Fruit fly (Drosophila melanogaster): ENCODE data around the gene CG13884.
A peak's percentile ranks its signal among the peaks of the same experiment; 100 is the strongest.

The CG13884 gene

DNA sequence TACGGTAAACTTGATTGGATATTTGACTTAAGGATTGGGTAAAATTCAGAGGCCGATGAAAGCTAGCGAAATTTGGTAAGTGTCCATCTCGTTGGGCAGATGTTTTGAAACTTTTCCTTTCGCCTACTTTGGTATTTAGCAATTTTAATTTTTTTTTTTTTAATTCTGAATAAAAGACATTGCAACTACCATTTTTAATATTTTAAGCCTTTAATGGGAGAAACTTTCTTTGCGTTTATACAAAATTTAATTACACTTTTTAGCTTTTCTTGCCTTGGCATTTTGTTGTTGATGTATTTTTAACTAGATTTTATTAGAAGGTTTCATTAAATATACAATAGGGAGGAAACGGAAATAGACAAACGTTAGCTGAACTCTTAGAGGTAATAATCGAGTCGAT is at the start of gene CG13884:
Gene CG13884 (minus strand): TSS at position 101 of the 400 bp plus-strand sequence.
- TF ChIP-seq CG9948 (tag; optimal IDR thresholded peaks at IDR 0.05) (no peak), Pif1A (GFP tag; optimal IDR thresholded peaks at IDR 0.05) (no peak), CG14655 (GFP tag; optimal IDR thresholded peaks at IDR 0.05) (no peak), CG32121 (GFP tag; IDR thresholded peaks at IDR 0.05) (no peak), CG34367 (tag; optimal IDR thresholded peaks at IDR 0.05) (no peak), CG12605 (GFP tag; IDR thresholded peaks at IDR 0.05) (no peak), CG13204 (GFP tag; optimal IDR thresholded peaks at IDR 0.05) (no peak), CG10348 (GFP tag; IDR thresholded peaks at IDR 0.05) (no peak), Pif1B (GFP tag; optimal IDR thresholded peaks at IDR 0.05) (no peak), gl (tag; optimal IDR thresholded peaks at IDR 0.05) (no peak), EcR (GFP tag; optimal IDR thresholded peaks at IDR 0.05) (no peak), fd96Ca (GFP tag; IDR thresholded peaks at IDR 0.05) (no peak), CG15710 (tag; optimal IDR thresholded peaks at IDR 0.05) (no peak)

DNA sequence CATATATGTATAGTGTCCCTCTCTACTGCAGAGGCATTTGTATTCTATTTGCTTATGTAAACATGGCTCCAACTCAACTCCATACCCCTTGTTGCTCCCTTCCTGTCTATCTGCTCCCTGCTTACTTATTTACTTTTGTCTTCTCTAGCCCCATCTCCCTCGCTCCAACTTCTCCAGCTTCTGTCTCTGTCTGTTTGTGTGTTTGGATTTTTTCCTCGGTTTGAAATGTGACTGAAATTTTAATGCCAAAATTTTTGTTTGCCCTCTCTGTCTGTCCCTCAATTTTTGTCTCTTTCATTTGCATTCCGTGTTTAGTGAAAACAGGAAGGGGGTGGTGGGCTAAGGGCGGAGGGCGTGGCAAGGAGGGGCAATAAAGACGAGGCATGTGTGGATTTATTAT is 43.6 kb upstream of the CG13884 start:
- no peak for TF ChIP-seq CG17806 (tag; optimal IDR thresholded peaks at IDR 0.05)
- TF ChIP-seq CG15710 (tag; optimal IDR thresholded peaks at IDR 0.05) = no peak
- TF ChIP-seq fd96Ca (GFP tag; IDR thresholded peaks at IDR 0.05) = no peak
- no peak for TF ChIP-seq EcR (GFP tag; optimal IDR thresholded peaks at IDR 0.05)
- no peak for TF ChIP-seq Snoo (tag; optimal IDR thresholded peaks at IDR 0.05)
- TF ChIP-seq Pif1B (GFP tag; optimal IDR thresholded peaks at IDR 0.05) = no peak
- TF ChIP-seq CG34367 (tag; optimal IDR thresholded peaks at IDR 0.05) = no peak
- TF ChIP-seq CG14655 (GFP tag; optimal IDR thresholded peaks at IDR 0.05) = no peak
- TF ChIP-seq CG12605 (GFP tag; IDR thresholded peaks at IDR 0.05) = no peak
- TF ChIP-seq CG8301 (tag; optimal IDR thresholded peaks at IDR 0.05) = no peak
- TF ChIP-seq CG4496 (GFP tag; IDR thresholded peaks at IDR 0.05) = no peak
- TF ChIP-seq CG32121 (GFP tag; IDR thresholded peaks at IDR 0.05) = no peak
- TF ChIP-seq Pif1A (GFP tag; optimal IDR thresholded peaks at IDR 0.05) = no peak

DNA sequence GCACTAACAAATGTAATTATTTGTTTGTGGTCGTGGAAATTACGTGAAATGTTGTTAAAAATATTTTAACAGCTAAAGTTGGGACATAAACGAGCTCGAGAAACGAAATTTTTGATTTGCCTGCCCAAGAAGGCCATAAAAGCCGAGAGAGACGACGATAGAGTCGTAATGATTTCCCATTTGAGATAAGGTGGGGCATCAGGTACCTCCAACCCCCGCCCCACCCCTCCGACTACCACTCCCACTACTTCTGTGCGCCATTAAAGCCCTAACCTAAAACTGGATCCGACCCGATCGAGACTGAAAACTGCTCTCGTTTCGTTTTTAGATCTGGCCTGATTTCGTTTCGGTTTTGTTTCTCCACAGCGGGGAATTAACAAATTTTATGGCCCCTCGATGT is 34.0 kb upstream of the CG13884 start:
- no peak for TF ChIP-seq CG14655 (GFP tag; optimal IDR thresholded peaks at IDR 0.05)
- no peak for TF ChIP-seq CG32121 (GFP tag; IDR thresholded peaks at IDR 0.05)
- TF ChIP-seq CG9948 (tag; optimal IDR thresholded peaks at IDR 0.05) = no peak
- TF ChIP-seq Ets98B (GFP tag; IDR thresholded peaks at IDR 0.05) = no peak
- no peak for TF ChIP-seq EcR (GFP tag; optimal IDR thresholded peaks at IDR 0.05)
- TF ChIP-seq CG12605 (GFP tag; IDR thresholded peaks at IDR 0.05) = no peak
- TF ChIP-seq CG34367 (tag; optimal IDR thresholded peaks at IDR 0.05) = no peak
- no peak for TF ChIP-seq CG17806 (tag; optimal IDR thresholded peaks at IDR 0.05)
- no peak for TF ChIP-seq CG13204 (GFP tag; optimal IDR thresholded peaks at IDR 0.05)
- no peak for TF ChIP-seq CG4496 (GFP tag; IDR thresholded peaks at IDR 0.05)
- no peak for TF ChIP-seq CG15710 (tag; optimal IDR thresholded peaks at IDR 0.05)
- TF ChIP-seq Snoo (tag; optimal IDR thresholded peaks at IDR 0.05) = no peak
- no peak for TF ChIP-seq Pif1B (GFP tag; optimal IDR thresholded peaks at IDR 0.05)
- TF ChIP-seq CG8301 (tag; optimal IDR thresholded peaks at IDR 0.05) = no peak
- no peak for TF ChIP-seq gl (tag; optimal IDR thresholded peaks at IDR 0.05)
- TF ChIP-seq CG10348 (GFP tag; IDR thresholded peaks at IDR 0.05) = no peak
- TF ChIP-seq Pif1A (GFP tag; optimal IDR thresholded peaks at IDR 0.05) = no peak

DNA sequence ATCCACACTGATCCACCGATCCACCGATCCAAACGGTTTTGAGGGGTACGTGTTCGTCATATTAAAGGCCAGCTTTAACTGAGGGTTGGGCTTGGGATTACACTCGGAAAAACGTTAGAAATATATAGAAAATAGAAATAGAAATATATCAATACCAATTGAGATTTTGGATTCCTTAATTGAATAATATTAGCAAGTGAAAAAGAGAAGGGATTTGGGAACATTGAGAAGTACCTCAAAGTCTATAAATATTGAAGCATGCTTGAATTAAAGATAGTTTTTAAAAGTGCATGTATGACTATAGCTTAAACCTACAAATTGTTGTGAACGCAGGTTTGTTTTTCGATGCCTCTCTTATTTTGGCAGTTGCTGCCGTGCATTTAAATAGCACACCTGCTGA is 29.0 kb upstream of the CG13884 start:
- TF ChIP-seq CG32121 (GFP tag; IDR thresholded peaks at IDR 0.05) (no peak), Ets98B (GFP tag; IDR thresholded peaks at IDR 0.05) (no peak), CG14655 (GFP tag; optimal IDR thresholded peaks at IDR 0.05) (no peak), CG4496 (GFP tag; IDR thresholded peaks at IDR 0.05) (no peak), CG15710 (tag; optimal IDR thresholded peaks at IDR 0.05) (no peak), EcR (GFP tag; optimal IDR thresholded peaks at IDR 0.05) (no peak), gl (tag; optimal IDR thresholded peaks at IDR 0.05) (no peak), rn (GFP tag; IDR thresholded peaks at IDR 0.05) (no peak), Snoo (tag; optimal IDR thresholded peaks at IDR 0.05) (no peak), CG8301 (tag; optimal IDR thresholded peaks at IDR 0.05) (no peak), CG17806 (tag; optimal IDR thresholded peaks at IDR 0.05) (no peak), CG8159 (tag; optimal IDR thresholded peaks at IDR 0.05) (no peak), Pif1B (GFP tag; optimal IDR thresholded peaks at IDR 0.05) (no peak)

DNA sequence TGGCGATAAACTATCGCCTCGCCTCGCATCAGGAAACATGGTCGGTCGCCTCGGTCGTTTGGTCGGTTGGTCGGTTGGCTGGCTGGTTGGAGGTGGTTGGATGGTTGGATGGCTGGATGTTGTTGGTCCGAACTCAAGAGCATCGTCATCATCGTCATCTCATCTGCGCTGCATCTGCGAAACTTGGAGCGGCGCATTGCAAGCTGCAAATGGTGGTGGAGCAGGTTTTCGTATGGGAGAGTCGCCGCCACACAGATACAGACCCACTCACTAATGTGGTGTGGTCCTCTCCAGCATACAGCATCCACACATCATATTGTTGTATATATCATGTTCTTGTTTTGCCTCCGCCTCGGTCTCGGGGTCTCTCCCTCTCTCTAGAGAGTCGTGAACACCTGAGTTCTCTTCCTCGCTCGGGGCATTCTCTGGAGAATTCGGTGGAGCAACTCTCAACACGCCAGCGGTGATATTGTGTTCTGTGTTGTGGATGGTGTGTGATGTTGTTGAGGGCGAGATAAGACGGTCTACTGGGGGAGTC is 26.5 kb upstream of the CG13884 start, which contains the start of gene trh:
Gene trh (minus strand): TSS at position 12 of the 538 bp plus-strand sequence.
- TF ChIP-seq CG12605 (GFP tag; IDR thresholded peaks at IDR 0.05) (no peak), Ets98B (GFP tag; IDR thresholded peaks at IDR 0.05) (no peak), EcR (GFP tag; optimal IDR thresholded peaks at IDR 0.05) (no peak)

DNA sequence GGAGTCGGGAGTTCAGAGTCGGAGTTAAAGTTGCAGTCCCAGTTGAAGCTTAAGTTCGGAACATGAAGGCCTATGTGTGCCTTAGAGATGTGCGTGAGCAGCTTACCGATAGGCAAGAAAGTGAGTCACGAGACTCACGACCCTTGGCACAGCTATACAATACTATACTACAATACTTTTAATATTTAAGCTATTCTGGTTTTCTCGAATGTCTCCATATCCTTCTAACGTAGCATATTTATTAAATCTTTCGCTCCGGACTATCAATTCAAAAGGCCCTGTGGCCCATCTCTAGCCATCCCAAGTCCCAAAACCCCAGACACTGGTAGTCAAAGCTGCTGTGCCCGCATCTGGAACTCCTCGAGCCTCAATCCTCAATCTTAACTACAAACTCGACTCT is 24.0 kb upstream of the CG13884 start:
- TF ChIP-seq CG12605 (GFP tag; IDR thresholded peaks at IDR 0.05) (no peak), CG13204 (GFP tag; optimal IDR thresholded peaks at IDR 0.05) (no peak), Pif1B (GFP tag; optimal IDR thresholded peaks at IDR 0.05) (no peak), CG15710 (tag; optimal IDR thresholded peaks at IDR 0.05) (no peak), gl (tag; optimal IDR thresholded peaks at IDR 0.05) (no peak), EcR (GFP tag; optimal IDR thresholded peaks at IDR 0.05) (no peak), CG8159 (tag; optimal IDR thresholded peaks at IDR 0.05) (no peak), D1 (tag; optimal IDR thresholded peaks at IDR 0.05) (no peak), CG17806 (tag; optimal IDR thresholded peaks at IDR 0.05) (peak; percentile 20), CG14655 (GFP tag; optimal IDR thresholded peaks at IDR 0.05) (no peak), CG10348 (GFP tag; IDR thresholded peaks at IDR 0.05) (no peak), CG4496 (GFP tag; IDR thresholded peaks at IDR 0.05) (no peak), fd96Ca (GFP tag; IDR thresholded peaks at IDR 0.05) (no peak), Snoo (tag; optimal IDR thresholded peaks at IDR 0.05) (no peak), CG9948 (tag; optimal IDR thresholded peaks at IDR 0.05) (peak; percentile 7), CG34367 (tag; optimal IDR thresholded peaks at IDR 0.05) (no peak), Ets98B (GFP tag; IDR thresholded peaks at IDR 0.05) (no peak), Pif1A (GFP tag; optimal IDR thresholded peaks at IDR 0.05) (peak; percentile 25), CG32121 (GFP tag; IDR thresholded peaks at IDR 0.05) (no peak), CG8301 (tag; optimal IDR thresholded peaks at IDR 0.05) (no peak), rn (GFP tag; IDR thresholded peaks at IDR 0.05) (no peak)
